Worm (Caenorhabditis elegans) whole organism, midembryonic: Measurements from ENCODE around the gene ZC376.8.

Experiments
- flt-1 ChIP-seq: fragments of 200-800 bp; sonication (Bioruptor generic); IDR thresholded peaks from 2 replicates; pipeline ENCODE4 v1.3.6; 2022; ENCODE audit warnings: missing genetic modification characterization, missing compliant biosample characterization
- klf-2 ChIP-seq: fragments of 200-800 bp; sonication (Bioruptor generic); conservative IDR thresholded peaks from 2 replicates; pipeline ENCODE4 v1.3.6; 2022; ENCODE audit warnings: missing genetic modification reagents, missing genetic modification characterization, missing compliant biosample characterization
- ref-1 ChIP-seq: fragments of 200-800 bp; sonication (Bioruptor generic); conservative IDR thresholded peaks from 2 replicates; pipeline ENCODE4 v1.3.6; 2022; ENCODE audit warnings: missing genetic modification reagents, missing genetic modification characterization, missing compliant biosample characterization
- tab-1 ChIP-seq: fragments of 200-800 bp; sonication (Bioruptor generic); IDR thresholded peaks from 2 replicates; pipeline ENCODE4 v1.3.6; 2022; ENCODE audit warnings: missing genetic modification characterization, missing compliant biosample characterization
- ztf-23 ChIP-seq: fragments of 200-800 bp; sonication (Bioruptor generic); IDR thresholded peaks from 2 replicates; pipeline ENCODE4 v1.3.6; 2022; ENCODE audit warnings: missing genetic modification reagents, missing genetic modification characterization, missing compliant biosample characterization

- TF ChIP-seq tab-1 (GFP tag; lab: Robert Waterston, UW) (no peak), ztf-23 (GFP tag; lab: Robert Waterston, UW) (no peak), flt-1 (GFP tag; lab: Robert Waterston, UW) (no peak), ref-1 (GFP tag; lab: Robert Waterston, UW) (no peak), klf-2 (GFP tag; lab: Robert Waterston, UW) (no peak)
These were observed 43.1 kb downstream of the ZC376.8 start for ce11 chrV:14223141-14223540.
